Worm (Caenorhabditis elegans) whole organism, L1 larva: ENCODE data around the gene tag-321.

Source experiments
- ama-1 ChIP-seq: fragments of 150-350 bp; optimal IDR thresholded peaks from 2 replicates; lab custom pipeline; 2014
- egl-27 ChIP-seq, 2 experiments: fragments of 150-350 bp in 1 of 2; sonication (generic microtip); optimal IDR thresholded peaks; 3 replicates each; lab custom pipeline; 2017 to 2018; ENCODE audit warnings: missing biosample characterization in 2 of 2, missing genetic modification characterization in 2 of 2, missing genetic modification reagents in 2 of 2
- elt-3 ChIP-seq, 6 experiments: fragments of 150-350 bp in 1 of 6; sonication (generic microtip); optimal IDR thresholded peaks; 2 replicates each; lab custom pipeline; 2017 to 2018; ENCODE audit warnings: missing biosample characterization in 6 of 6, missing genetic modification characterization in 6 of 6, inconsistent platforms in 1 of 6
- lin-13 ChIP-seq: fragments of 150-350 bp; optimal IDR thresholded peaks from 2 replicates; lab custom pipeline; 2014; ENCODE audit warnings: missing biosample characterization, missing genetic modification reagents, missing genetic modification characterization
- mab-9 ChIP-seq: fragments of 200-800 bp; sonication (Bioruptor generic); IDR thresholded peaks from 2 replicates; pipeline ENCODE4 v1.3.6; 2022; ENCODE audit warnings: missing genetic modification reagents, missing genetic modification characterization, missing compliant biosample characterization
- mdl-1 ChIP-seq, 2 experiments: fragments of 150-350 bp; optimal IDR thresholded peaks; 2 replicates each; lab custom pipeline; 2014 to 2017; ENCODE audit warnings: missing biosample characterization in 2 of 2, missing genetic modification characterization in 2 of 2, inconsistent platforms in 1 of 2
- nhr-12 ChIP-seq: sonication (generic microtip); optimal IDR thresholded peaks from 2 replicates; lab custom pipeline; 2017; ENCODE audit warnings: missing biosample characterization, missing genetic modification characterization
- nhr-77 ChIP-seq: fragments of 150-350 bp; optimal IDR thresholded peaks from 2 replicates; lab custom pipeline; 2014; ENCODE audit warnings: missing biosample characterization, missing genetic modification characterization

- peak; percentile 31 for TF ChIP-seq nhr-77
- peak; percentile 64 for TF ChIP-seq ama-1 (lab: Kevin White, UChicago)
- no peak for TF ChIP-seq elt-3 (tag; optimal IDR thresholded peaks at IDR 0.05; lab: Kevin White, UChicago)
- TF ChIP-seq lin-13 (GFP tag; lab: Kevin White, UChicago): no peak
- TF ChIP-seq mdl-1 (tag; optimal IDR thresholded peaks at IDR 0.05; lab: Kevin White, UChicago): peak in 1 of 2 experiments; percentile 32
- no peak for TF ChIP-seq nhr-12 (tag; lab: Kevin White, UChicago)
- TF ChIP-seq egl-27 (tag; optimal IDR thresholded peaks at IDR 0.05; lab: Kevin White, UChicago): no peak
- TF ChIP-seq mab-9 (GFP tag; lab: Robert Waterston, UW): no peak
These were observed 1.9 kb upstream of the tag-321 start, which contains the start of gene tag-322 for ce11 chrIV:7785506-7786065.
